Worm (Caenorhabditis elegans) whole organism, early embryonic: ENCODE results near the gene R09H10.6.

ENCODE experiments used
- B0310.2 ChIP-seq: sonication (generic microtip); optimal IDR thresholded peaks from 2 replicates; lab custom pipeline; 2016; ENCODE audit warnings: mild to moderate bottlenecking, missing genetic modification characterization, missing compliant biosample characterization
- F13C5.2 ChIP-seq: sonication (generic microtip); optimal IDR thresholded peaks from 2 replicates; lab custom pipeline; 2017; ENCODE audit warnings: mild to moderate bottlenecking, missing genetic modification characterization, inconsistent platforms, missing compliant biosample characterization
- aly-1 ChIP-seq: sonication (generic microtip); optimal IDR thresholded peaks from 2 replicates; lab custom pipeline; 2016; ENCODE audit warnings: missing genetic modification characterization, missing compliant biosample characterization
- ama-1 ChIP-seq: fragments of 150-350 bp; optimal IDR thresholded peaks from 2 replicates; lab custom pipeline; 2014
- ceh-13 ChIP-seq: fragments of 200-800 bp; sonication (Bioruptor generic); optimal IDR thresholded peaks from 2 replicates; lab custom pipeline; 2018; ENCODE audit warnings: mild to moderate bottlenecking, missing genetic modification characterization, missing compliant biosample characterization
- ceh-36 ChIP-seq: sonication (generic microtip); optimal IDR thresholded peaks from 2 replicates; lab custom pipeline; 2016; ENCODE audit warnings: missing genetic modification characterization, inconsistent platforms, missing compliant biosample characterization
- ets-7 ChIP-seq: sonication (generic microtip); optimal IDR thresholded peaks from 2 replicates; lab custom pipeline; 2016; ENCODE audit warnings: missing genotype, missing genetic modification characterization, missing compliant biosample characterization
- flt-1 ChIP-seq: fragments of 200-800 bp; sonication (Bioruptor generic); IDR thresholded peaks from 2 replicates; pipeline ENCODE4 v1.3.6; 2022; ENCODE audit warnings: missing genetic modification characterization, missing compliant biosample characterization
- hmbx-1 ChIP-seq: sonication (generic microtip); optimal IDR thresholded peaks from 2 replicates; lab custom pipeline; 2016; ENCODE audit warnings: mild to moderate bottlenecking, missing genetic modification characterization, missing compliant biosample characterization
- hmg-4 ChIP-seq: fragments of 200-800 bp; sonication (Bioruptor generic); optimal IDR thresholded peaks from 2 replicates; lab custom pipeline; 2018; ENCODE audit warnings: mild to moderate bottlenecking, missing genetic modification characterization, missing compliant biosample characterization
- hnd-1 ChIP-seq: sonication (generic microtip); optimal IDR thresholded peaks from 2 replicates; lab custom pipeline; 2016; ENCODE audit warnings: missing genetic modification characterization, missing compliant biosample characterization
- pes-1 ChIP-seq: fragments of 200-800 bp; sonication (Bioruptor generic); IDR thresholded peaks from 2 replicates; pipeline ENCODE4 v1.3.6; 2022; ENCODE audit warnings: missing genetic modification reagents, missing genetic modification characterization, missing compliant biosample characterization
- scrt-1 ChIP-seq: fragments of 200-800 bp; sonication (Bioruptor generic); IDR thresholded peaks from 2 replicates; pipeline ENCODE4 v1.3.6; 2022; ENCODE audit warnings: missing genetic modification characterization, missing compliant biosample characterization
- sea-1 ChIP-seq: fragments of 200-800 bp; sonication (Bioruptor generic); conservative IDR thresholded peaks from 2 replicates; pipeline ENCODE4 v1.3.6; 2022; ENCODE audit warnings: missing genetic modification characterization, missing compliant biosample characterization
- tbx-11 ChIP-seq: fragments of 200-800 bp; sonication (Bioruptor generic); IDR thresholded peaks from 2 replicates; pipeline ENCODE4 v1.3.6; 2022; ENCODE audit warnings: missing genetic modification characterization, missing compliant biosample characterization
- tbx-37 ChIP-seq: fragments of 200-800 bp; sonication (Bioruptor generic); conservative IDR thresholded peaks from 2 replicates; pipeline ENCODE4 v1.3.6; 2022; ENCODE audit warnings: missing genetic modification reagents, missing genetic modification characterization, missing compliant biosample characterization
- tra-4 ChIP-seq: sonication (generic microtip); optimal IDR thresholded peaks from 2 replicates; lab custom pipeline; 2017; ENCODE audit warnings: missing genetic modification characterization, missing compliant biosample characterization

The R09H10.6 gene

ce11 chrIV:10608275-10608674 is at the start of gene R09H10.6:
Gene R09H10.6, plus strand, starts transcription at chrIV:10608575.
- TF ChIP-seq scrt-1 (GFP tag; lab: Robert Waterston, UW) (no peak), sea-1 (GFP tag; lab: Robert Waterston, UW) (no peak), pes-1 (no peak), ama-1 (lab: Kevin White, UChicago) (no peak), hmg-4 (no peak), tra-4 (tag; lab: Kevin White, UChicago) (no peak), tbx-11 (no peak), flt-1 (GFP tag; lab: Robert Waterston, UW) (no peak), F13C5.2 (tag; lab: Kevin White, UChicago) (no peak), ceh-36 (no peak), B0310.2 (tag; lab: Kevin White, UChicago) (no peak), hnd-1 (tag; lab: Kevin White, UChicago) (no peak), ceh-13 (GFP tag; lab: Kevin White, UChicago) (no peak), tbx-37 (GFP tag; lab: Robert Waterston, UW) (no peak), ets-7 (no peak), aly-1 (no peak), hmbx-1 (tag; lab: Kevin White, UChicago) (no peak)

- TF ChIP-seq aly-1 (no peak), scrt-1 (GFP tag; lab: Robert Waterston, UW) (no peak), sea-1 (GFP tag; lab: Robert Waterston, UW) (no peak), flt-1 (GFP tag; lab: Robert Waterston, UW) (no peak), B0310.2 (tag; lab: Kevin White, UChicago) (no peak), tra-4 (tag; lab: Kevin White, UChicago) (no peak), pes-1 (no peak), hnd-1 (tag; lab: Kevin White, UChicago) (no peak), F13C5.2 (tag; lab: Kevin White, UChicago) (no peak), tbx-37 (GFP tag; lab: Robert Waterston, UW) (no peak), hmg-4 (no peak), ceh-36 (no peak), ama-1 (lab: Kevin White, UChicago) (no peak), tbx-11 (no peak), ets-7 (no peak)
These were observed 46.8 kb upstream of the R09H10.6 start, which contains the start of gene him-8 for ce11 chrIV:10561605-10562004. Gene him-8, plus strand, starts transcription at chrIV:10561905.

ce11 chrIV:10564613-10565012 is 43.8 kb upstream of the R09H10.6 start:
- no peak for TF ChIP-seq pes-1
- TF ChIP-seq hnd-1 (tag; lab: Kevin White, UChicago): no peak
- TF ChIP-seq tbx-11: no peak
- TF ChIP-seq flt-1 (GFP tag; lab: Robert Waterston, UW): no peak
- no peak for TF ChIP-seq aly-1
- TF ChIP-seq scrt-1 (GFP tag; lab: Robert Waterston, UW): no peak
- no peak for TF ChIP-seq F13C5.2 (tag; lab: Kevin White, UChicago)
- TF ChIP-seq ceh-36: no peak
- TF ChIP-seq ama-1 (lab: Kevin White, UChicago): no peak
- TF ChIP-seq tbx-37 (GFP tag; lab: Robert Waterston, UW): no peak
- no peak for TF ChIP-seq tra-4 (tag; lab: Kevin White, UChicago)
- no peak for TF ChIP-seq sea-1 (GFP tag; lab: Robert Waterston, UW)

- TF ChIP-seq B0310.2 (tag; lab: Kevin White, UChicago) (no peak), flt-1 (GFP tag; lab: Robert Waterston, UW) (no peak), hmbx-1 (tag; lab: Kevin White, UChicago) (no peak)
These were observed 43.1 kb upstream of the R09H10.6 start for ce11 chrIV:10565282-10565681.

- TF ChIP-seq scrt-1 (GFP tag; lab: Robert Waterston, UW) (no peak), sea-1 (GFP tag; lab: Robert Waterston, UW) (no peak), B0310.2 (tag; lab: Kevin White, UChicago) (no peak), hnd-1 (tag; lab: Kevin White, UChicago) (no peak), F13C5.2 (tag; lab: Kevin White, UChicago) (no peak), ets-7 (no peak), hmg-4 (no peak), tbx-11 (no peak), ceh-36 (no peak), hmbx-1 (tag; lab: Kevin White, UChicago) (no peak), tra-4 (tag; lab: Kevin White, UChicago) (no peak), ama-1 (lab: Kevin White, UChicago) (no peak), pes-1 (no peak), ceh-13 (GFP tag; lab: Kevin White, UChicago) (no peak), aly-1 (no peak), flt-1 (GFP tag; lab: Robert Waterston, UW) (no peak), tbx-37 (GFP tag; lab: Robert Waterston, UW) (no peak)
These were observed 40.6 kb upstream of the R09H10.6 start for ce11 chrIV:10567822-10568221.

ce11 chrIV:10570065-10570464 is 38.3 kb upstream of the R09H10.6 start:
- TF ChIP-seq flt-1 (GFP tag; lab: Robert Waterston, UW) (no peak), tra-4 (tag; lab: Kevin White, UChicago) (no peak), B0310.2 (tag; lab: Kevin White, UChicago) (no peak), F13C5.2 (tag; lab: Kevin White, UChicago) (no peak), tbx-11 (no peak), hnd-1 (tag; lab: Kevin White, UChicago) (no peak), tbx-37 (GFP tag; lab: Robert Waterston, UW) (no peak), scrt-1 (GFP tag; lab: Robert Waterston, UW) (no peak), aly-1 (no peak), hmg-4 (no peak), pes-1 (no peak), ceh-13 (GFP tag; lab: Kevin White, UChicago) (no peak), ets-7 (no peak), ama-1 (lab: Kevin White, UChicago) (no peak), hmbx-1 (tag; lab: Kevin White, UChicago) (no peak)

- TF ChIP-seq tbx-11 (no peak), ets-7 (no peak), sea-1 (GFP tag; lab: Robert Waterston, UW) (no peak), hnd-1 (tag; lab: Kevin White, UChicago) (no peak), ama-1 (lab: Kevin White, UChicago) (no peak), aly-1 (no peak), tra-4 (tag; lab: Kevin White, UChicago) (no peak), scrt-1 (GFP tag; lab: Robert Waterston, UW) (no peak), pes-1 (no peak), F13C5.2 (tag; lab: Kevin White, UChicago) (no peak), ceh-36 (no peak), B0310.2 (tag; lab: Kevin White, UChicago) (no peak), tbx-37 (GFP tag; lab: Robert Waterston, UW) (no peak), flt-1 (GFP tag; lab: Robert Waterston, UW) (no peak), hmg-4 (no peak), ceh-13 (GFP tag; lab: Kevin White, UChicago) (no peak), hmbx-1 (tag; lab: Kevin White, UChicago) (no peak)
These were observed 37.4 kb upstream of the R09H10.6 start for ce11 chrIV:10571020-10571419.
